Fruit fly (Drosophila melanogaster) whole organism, embryonic: Measurements from ENCODE around the gene Ids.

Experiments used
- Aef1 ChIP-seq: fragments of 200-800 bp; sonication (Bioruptor generic); IDR thresholded peaks from 3 replicates; pipeline ENCODE4 v1.3.6; 2022; ENCODE audit warnings: missing biosample characterization, missing genetic modification characterization
- Antp ChIP-seq: fragments of 200-800 bp; sonication (Bioruptor generic); optimal IDR thresholded peaks from 3 replicates; lab custom pipeline; 2016; ENCODE audit warnings: missing biosample characterization, missing genetic modification characterization
- B-H1 ChIP-seq: fragments of 200-800 bp; sonication (Bioruptor generic); IDR thresholded peaks from 3 replicates; pipeline ENCODE4 v1.3.6; 2022; ENCODE audit warnings: missing biosample characterization, missing genetic modification characterization
- Bdp1 ChIP-seq: fragments of 200-800 bp; sonication (Bioruptor generic); optimal IDR thresholded peaks from 3 replicates; lab custom pipeline; 2016; ENCODE audit warnings: missing biosample characterization, missing genetic modification characterization
- CG11085 ChIP-seq: fragments of 200-800 bp; sonication (Bioruptor generic); IDR thresholded peaks from 2 replicates; pipeline ENCODE4 v1.3.6; 2022; ENCODE audit warnings: missing biosample characterization, missing genetic modification characterization
- CG11093 ChIP-seq: fragments of 200-800 bp; sonication (Bioruptor generic); IDR thresholded peaks from 3 replicates; pipeline ENCODE4 v1.3.6; 2022; ENCODE audit warnings: missing biosample characterization, missing genetic modification characterization
- CG14441 ChIP-seq: fragments of 200-800 bp; sonication (Bioruptor generic); IDR thresholded peaks from 2 replicates; pipeline ENCODE4 v1.3.6; 2022; ENCODE audit warnings: missing biosample characterization, missing genetic modification characterization
- CG16815 ChIP-seq: fragments of 200-800 bp; sonication (Bioruptor generic); optimal IDR thresholded peaks from 3 replicates; lab custom pipeline; 2017; ENCODE audit warnings: missing biosample characterization, mild to moderate bottlenecking, missing genetic modification characterization
- CG2129 ChIP-seq: fragments of 200-800 bp; sonication (Bioruptor generic); IDR thresholded peaks from 2 replicates; pipeline ENCODE4 v1.3.6; 2022; ENCODE audit warnings: missing biosample characterization, missing genetic modification characterization; ENCODE audit not compliant: partially characterized antibody
- CG2875 ChIP-seq: fragments of 200-800 bp; sonication (Bioruptor generic); optimal IDR thresholded peaks from 2 replicates; lab custom pipeline; 2017; ENCODE audit warnings: missing biosample characterization, mild to moderate bottlenecking, missing genetic modification characterization, missing genetic modification reagents
- CG6765 ChIP-seq: fragments of 200-800 bp; sonication (Bioruptor generic); optimal IDR thresholded peaks from 3 replicates; lab custom pipeline; 2017; ENCODE audit warnings: missing biosample characterization, mild to moderate bottlenecking, missing genetic modification characterization
- CG7271 ChIP-seq: fragments of 200-800 bp; sonication (Bioruptor generic); optimal IDR thresholded peaks from 2 replicates; lab custom pipeline; 2018; ENCODE audit warnings: missing biosample characterization, mild to moderate bottlenecking, missing genetic modification characterization, moderate library complexity
- CG9609 ChIP-seq: fragments of 200-800 bp; sonication (Bioruptor generic); optimal IDR thresholded peaks from 3 replicates; lab custom pipeline; 2016; ENCODE audit warnings: missing biosample characterization, missing genetic modification characterization
- CoRest ChIP-seq: fragments of 200-800 bp; sonication (Bioruptor generic); optimal IDR thresholded peaks from 3 replicates; lab custom pipeline; 2018; ENCODE audit warnings: missing biosample characterization, mild to moderate bottlenecking, missing genetic modification characterization, moderate library complexity
- Dfd ChIP-seq, 2 experiments: fragments of >200 bp; optimal IDR thresholded peaks; 2 replicates each; lab custom pipeline; 2017; ENCODE audit warnings: missing biosample characterization in 2 of 2, missing genetic modification characterization in 2 of 2
- E2f1 ChIP-seq: fragments of 200-800 bp; sonication (Bioruptor generic); IDR thresholded peaks from 2 replicates; pipeline ENCODE4 v1.3.6; 2022; ENCODE audit warnings: missing biosample characterization, missing genetic modification characterization
- Ets97D ChIP-seq: fragments of 200-800 bp; sonication (Bioruptor generic); optimal IDR thresholded peaks from 3 replicates; lab custom pipeline; 2016; ENCODE audit warnings: missing biosample characterization, missing genetic modification characterization
- Fer2 ChIP-seq: fragments of 200-800 bp; sonication (Bioruptor generic); optimal IDR thresholded peaks from 2 replicates; lab custom pipeline; 2018; ENCODE audit warnings: missing biosample characterization, mild to moderate bottlenecking, missing genetic modification characterization, moderate library complexity
- Lpt ChIP-seq: fragments of >200 bp; optimal IDR thresholded peaks from 2 replicates; lab custom pipeline; 2018; ENCODE audit warnings: missing biosample characterization, missing genetic modification characterization
- Med ChIP-seq: fragments of 200-800 bp; sonication (Bioruptor generic); peaks from one replicate; lab custom pipeline; 2016; ENCODE audit warnings: missing biosample characterization, missing genetic modification characterization, mild to moderate bottlenecking, inconsistent platforms, moderate library complexity
- Opbp ChIP-seq: fragments of 200-800 bp; sonication (Bioruptor generic); IDR thresholded peaks from 3 replicates; pipeline ENCODE4 v1.3.6; 2022; ENCODE audit warnings: missing biosample characterization, missing genetic modification characterization; ENCODE audit not compliant: partially characterized antibody
- Spps ChIP-seq: fragments of 200-800 bp; sonication (Bioruptor generic); optimal IDR thresholded peaks from 2 replicates; lab custom pipeline; 2018; ENCODE audit warnings: missing biosample characterization, mild to moderate bottlenecking, missing genetic modification characterization
- Tbp ChIP-seq: fragments of >200 bp; optimal IDR thresholded peaks from 2 replicates; lab custom pipeline; 2018; ENCODE audit warnings: missing biosample characterization, missing genetic modification characterization
- Xbp1 ChIP-seq: fragments of 200-800 bp; sonication (Bioruptor generic); optimal IDR thresholded peaks from 3 replicates; lab custom pipeline; 2016; ENCODE audit warnings: missing biosample characterization, mild to moderate bottlenecking, missing genetic modification characterization
- btn ChIP-seq: fragments of 200-800 bp; sonication (Bioruptor generic); optimal IDR thresholded peaks from 2 replicates; lab custom pipeline; 2016; ENCODE audit warnings: missing biosample characterization, missing genetic modification characterization
- caup ChIP-seq: fragments of 200-800 bp; sonication (Bioruptor generic); optimal IDR thresholded peaks from 3 replicates; lab custom pipeline; 2017; ENCODE audit warnings: missing biosample characterization, mild to moderate bottlenecking, missing genetic modification characterization, moderate library complexity; ENCODE audit not compliant: severe bottlenecking
- chn ChIP-seq: fragments of 200-800 bp; sonication (Bioruptor generic); optimal IDR thresholded peaks from 2 replicates; lab custom pipeline; 2016; ENCODE audit warnings: missing biosample characterization, missing genetic modification characterization
- crp ChIP-seq, 2 experiments: fragments of 200-800 bp; sonication (Bioruptor generic); optimal IDR thresholded peaks; 2 replicates in 1 of 2; 3 replicates in 1 of 2; lab custom pipeline; 2017; ENCODE audit warnings: missing biosample characterization in 2 of 2, missing genetic modification characterization in 2 of 2, mild to moderate bottlenecking in 1 of 2, moderate library complexity in 1 of 2
- gem ChIP-seq: fragments of 200-800 bp; sonication (Bioruptor generic); optimal IDR thresholded peaks from 2 replicates; lab custom pipeline; 2019; ENCODE audit warnings: missing biosample characterization, mild to moderate bottlenecking, missing genetic modification characterization, moderate library complexity
- lov ChIP-seq, 2 experiments: fragments of 200-800 bp in 1 of 2; fragments of >200 bp in 1 of 2; sonication (Bioruptor generic) in 1 of 2; IDR thresholded peaks in 1 of 2; optimal IDR thresholded peaks in 1 of 2; 2 replicates in 1 of 2; 3 replicates in 1 of 2; pipeline versions ENCODE4 v1.3.6 to Lab custom; 2017 to 2022; ENCODE audit warnings: missing biosample characterization in 1 of 2, missing genetic modification characterization in 1 of 2
- nmo ChIP-seq: fragments of 200-800 bp; sonication (Bioruptor generic); optimal IDR thresholded peaks from 2 replicates; lab custom pipeline; 2018; ENCODE audit warnings: missing biosample characterization, mild to moderate bottlenecking, missing genetic modification characterization, moderate library complexity
- pb ChIP-seq: fragments of 200-800 bp; sonication (Bioruptor generic); optimal IDR thresholded peaks from 3 replicates; lab custom pipeline; 2016; ENCODE audit warnings: missing biosample characterization, missing genetic modification characterization
- pfk ChIP-seq: fragments of 200-800 bp; sonication (Bioruptor generic); optimal IDR thresholded peaks from 2 replicates; lab custom pipeline; 2018; ENCODE audit warnings: missing biosample characterization, mild to moderate bottlenecking, missing genetic modification characterization, moderate library complexity
- pros ChIP-seq: fragments of 200-800 bp; sonication (Bioruptor generic); optimal IDR thresholded peaks from 3 replicates; lab custom pipeline; 2019; ENCODE audit warnings: missing biosample characterization, mild to moderate bottlenecking, missing genetic modification characterization, moderate library complexity
- schlank ChIP-seq: fragments of 200-800 bp; sonication (Bioruptor generic); optimal IDR thresholded peaks from 2 replicates; lab custom pipeline; 2018; ENCODE audit warnings: missing biosample characterization, mild to moderate bottlenecking, missing genetic modification characterization
- sima ChIP-seq: fragments of 200-800 bp; sonication (Bioruptor generic); optimal IDR thresholded peaks from 2 replicates; lab custom pipeline; 2016; ENCODE audit warnings: missing biosample characterization, missing genetic modification characterization
- sna ChIP-seq: fragments of 200-800 bp; sonication (Bioruptor generic); IDR thresholded peaks from 2 replicates; pipeline ENCODE4 v1.3.6; 2022; ENCODE audit warnings: missing biosample characterization, missing genetic modification characterization; ENCODE audit not compliant: partially characterized antibody
- sqz ChIP-seq: fragments of 200-800 bp; sonication (Bioruptor generic); optimal IDR thresholded peaks from 3 replicates; lab custom pipeline; 2018; ENCODE audit warnings: missing biosample characterization, mild to moderate bottlenecking, missing genetic modification characterization
- tin ChIP-seq: fragments of 200-800 bp; sonication (Bioruptor generic); optimal IDR thresholded peaks from 3 replicates; lab custom pipeline; 2016; ENCODE audit warnings: missing biosample characterization, missing genetic modification characterization
- tio ChIP-seq: fragments of 200-800 bp; sonication (Bioruptor generic); optimal IDR thresholded peaks from 2 replicates; lab custom pipeline; 2017; ENCODE audit warnings: missing biosample characterization, missing genetic modification characterization, inconsistent platforms
- unc-4 ChIP-seq: fragments of 200-800 bp; sonication (Bioruptor generic); IDR thresholded peaks from 2 replicates; pipeline ENCODE4 v1.3.6; 2022; ENCODE audit warnings: missing biosample characterization, missing genetic modification characterization; ENCODE audit not compliant: partially characterized antibody
- vvl ChIP-seq: fragments of 200-800 bp; sonication (Bioruptor generic); IDR thresholded peaks from 2 replicates; pipeline ENCODE4 v1.3.6; 2022; ENCODE audit warnings: missing biosample characterization, missing genetic modification characterization
- yki ChIP-seq: fragments of >200 bp; optimal IDR thresholded peaks from 3 replicates; lab custom pipeline; 2018

The Ids gene

dm6 chr3L:3419369-3420232 is 41.5 kb downstream of the Ids start (continued):
- TF ChIP-seq CG2875 (no peak), nmo (peak; percentile 28), CG7271 (tag; lab: Kevin White, UChicago) (no peak), tin (no peak), Antp (GFP tag; lab: Kevin White, UChicago) (no peak), pros (peak; percentile 87), Dfd (GFP tag; optimal IDR thresholded peaks at IDR 0.05; lab: Kevin White, UChicago) (no peak), sima (GFP tag; lab: Kevin White, UChicago) (no peak), pb (no peak), btn (no peak), Lpt (GFP tag; lab: Kevin White, UChicago) (no peak), CG9609 (GFP tag; lab: Kevin White, UChicago) (peak; percentile 0), schlank (no peak), B-H1 (GFP tag; lab: Robert Waterston, UW) (no peak), caup (no peak), CG6765 (no peak), CG14441 (GFP tag; lab: Robert Waterston, UW) (0 out of 2 replicates have a peak, but pooled peaks have one; percentile 29), CG2129 (GFP tag; lab: Robert Waterston, UW) (no peak), Bdp1 (GFP tag; lab: Kevin White, UChicago) (no peak), Aef1 (0 out of 3 replicates have a peak, but pooled peaks have one; percentile 11), E2f1 (GFP tag; lab: Robert Waterston, UW) (no peak), Opbp (0 out of 3 replicates have a peak, but pooled peaks have one; percentile 19), unc-4 (GFP tag; lab: Robert Waterston, UW) (no peak), lov (optimal IDR thresholded peaks at IDR 0.05; lab: Kevin White, UChicago) (no peak), lov (GFP tag; IDR thresholded peaks at IDR 0.05; lab: Robert Waterston, UW) (0 out of 3 replicates have a peak, but pooled peaks have one; percentile 3), Spps (no peak), Fer2 (tag; lab: Kevin White, UChicago) (no peak), gem (tag; lab: Kevin White, UChicago) (peak; percentile 18), sna (no peak), tio (GFP tag; lab: Kevin White, UChicago) (peak; percentile 4), pfk (GFP tag; lab: Kevin White, UChicago) (no peak), chn (GFP tag; lab: Kevin White, UChicago) (no peak), Med (peak; percentile 45), vvl (GFP tag; lab: Robert Waterston, UW) (peak; percentile 11; the same call in 1 of the 2 replicates), Xbp1 (GFP tag; lab: Kevin White, UChicago) (peak; percentile 10), CG11085 (GFP tag; lab: Robert Waterston, UW) (no peak), sqz (GFP tag; lab: Kevin White, UChicago) (no peak), CG16815 (GFP tag; lab: Kevin White, UChicago) (no peak), CG11093 (GFP tag; lab: Robert Waterston, UW) (no peak), crp (GFP tag; optimal IDR thresholded peaks at IDR 0.05; lab: Kevin White, UChicago) (no peak), Tbp (no peak), CoRest (tag; lab: Kevin White, UChicago) (no peak), yki (no peak), Ets97D (no peak)
